Fruit fly (Drosophila melanogaster): ENCODE data around the gene CG10600.

DNA sequence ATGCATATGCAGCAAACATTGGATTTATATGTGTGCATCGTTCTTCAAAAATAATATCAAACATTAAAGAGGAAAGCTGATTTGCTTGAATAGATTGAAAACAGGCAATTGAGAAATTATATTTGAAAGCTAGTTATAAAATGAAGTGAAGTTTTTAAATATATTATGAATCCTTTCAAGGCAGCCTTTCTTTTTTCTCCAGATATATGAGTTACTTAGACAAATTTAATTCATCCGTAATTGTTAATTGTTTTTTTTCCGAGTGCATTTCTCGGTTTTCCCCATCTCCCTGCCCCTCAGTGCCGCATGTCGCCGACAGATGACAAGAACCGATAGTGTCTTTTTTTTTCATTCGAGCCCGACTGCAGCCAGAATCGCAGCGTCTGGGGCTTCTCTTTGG lies 32.3 kb upstream of the CG10600 start:
- no peak for TF ChIP-seq EcR (GFP tag; optimal IDR thresholded peaks at IDR 0.05)
- no peak for TF ChIP-seq pan (optimal IDR thresholded peaks at IDR 0.05)
- no peak for TF ChIP-seq usp (GFP tag; optimal IDR thresholded peaks at IDR 0.05)
